Fruit fly (Drosophila melanogaster) whole organism, embryonic: ENCODE data around the gene hbt.
A peak's percentile ranks its signal among the peaks of the same experiment; 100 is the strongest.

Experiments
- Antp ChIP-seq: fragments of 200-800 bp; sonication (Bioruptor generic); optimal IDR thresholded peaks from 3 replicates; lab custom pipeline; 2016; ENCODE audit warnings: missing biosample characterization, missing genetic modification characterization
- Blimp-1 ChIP-seq: fragments of 200-800 bp; sonication (Bioruptor generic); optimal IDR thresholded peaks from 3 replicates; lab custom pipeline; 2018; ENCODE audit warnings: missing biosample characterization, missing genetic modification characterization, mild to moderate bottlenecking, moderate library complexity, missing genetic modification reagents
- CG10431 ChIP-seq: fragments of 200-800 bp; sonication (Bioruptor generic); optimal IDR thresholded peaks from 3 replicates; lab custom pipeline; 2018; ENCODE audit warnings: missing biosample characterization, mild to moderate bottlenecking, missing genetic modification characterization
- CG10979 ChIP-seq: fragments of 200-800 bp; sonication (Bioruptor generic); optimal IDR thresholded peaks from 2 replicates; lab custom pipeline; 2018; ENCODE audit warnings: missing biosample characterization, mild to moderate bottlenecking, missing genetic modification characterization, moderate library complexity
- CG11247 ChIP-seq: fragments of 200-800 bp; sonication (Bioruptor generic); IDR thresholded peaks from 2 replicates; pipeline ENCODE4 v1.3.6; 2022; ENCODE audit warnings: missing biosample characterization, missing genetic modification characterization
- CG12659 ChIP-seq: fragments of 200-800 bp; sonication (Bioruptor generic); optimal IDR thresholded peaks from 3 replicates; lab custom pipeline; 2017; ENCODE audit warnings: mild to moderate bottlenecking, missing biosample characterization, missing genetic modification reagents, missing genetic modification characterization
- CG12942 ChIP-seq: fragments of 200-800 bp; sonication (Bioruptor generic); optimal IDR thresholded peaks from 3 replicates; lab custom pipeline; 2016; ENCODE audit warnings: missing biosample characterization, missing genetic modification characterization
- CG13123 ChIP-seq: fragments of 200-800 bp; sonication (Bioruptor generic); optimal IDR thresholded peaks from 2 replicates; lab custom pipeline; 2016; ENCODE audit warnings: missing biosample characterization, missing genetic modification characterization
- CG13424 ChIP-seq: fragments of 200-800 bp; sonication (Bioruptor generic); optimal IDR thresholded peaks from 2 replicates; lab custom pipeline; 2019; ENCODE audit warnings: missing biosample characterization, mild to moderate bottlenecking, missing genetic modification characterization, moderate library complexity
- CG13775 ChIP-seq: fragments of 200-800 bp; sonication (Bioruptor generic); optimal IDR thresholded peaks from 3 replicates; lab custom pipeline; 2017; ENCODE audit warnings: missing biosample characterization, mild to moderate bottlenecking, missing genetic modification characterization
- CG1529 ChIP-seq: fragments of 200-800 bp; sonication (Bioruptor generic); optimal IDR thresholded peaks from 3 replicates; lab custom pipeline; 2018; ENCODE audit warnings: missing biosample characterization, missing genetic modification characterization
- CG15514 ChIP-seq: fragments of 200-800 bp; sonication (Bioruptor generic); optimal IDR thresholded peaks from 3 replicates; lab custom pipeline; 2017; ENCODE audit warnings: missing biosample characterization, missing genetic modification characterization, mild to moderate bottlenecking, moderate library complexity, missing genetic modification reagents
- CG17385 ChIP-seq: fragments of 200-800 bp; sonication (Bioruptor generic); optimal IDR thresholded peaks from 3 replicates; lab custom pipeline; 2018; ENCODE audit warnings: missing biosample characterization, mild to moderate bottlenecking, missing genetic modification characterization
- CG17829 ChIP-seq: fragments of 200-800 bp; optimal IDR thresholded peaks from 2 replicates; lab custom pipeline; 2019; ENCODE audit warnings: missing biosample characterization, mild to moderate bottlenecking, missing genetic modification characterization, moderate library complexity
- CG1832 ChIP-seq: fragments of 200-800 bp; sonication (Bioruptor generic); optimal IDR thresholded peaks from 2 replicates; lab custom pipeline; 2017; ENCODE audit warnings: missing biosample characterization, mild to moderate bottlenecking, missing genetic modification characterization, inconsistent platforms
- CG18619 ChIP-seq: fragments of 200-800 bp; sonication (Bioruptor generic); optimal IDR thresholded peaks from 3 replicates; lab custom pipeline; 2017; ENCODE audit warnings: missing biosample characterization, mild to moderate bottlenecking, missing genetic modification characterization
- CG2199 ChIP-seq: fragments of 200-800 bp; sonication (Bioruptor generic); IDR thresholded peaks from 3 replicates; pipeline ENCODE4 v1.3.6; 2022; ENCODE audit warnings: missing biosample characterization, missing genetic modification characterization
- CG32767 ChIP-seq: fragments of 200-800 bp; sonication (Bioruptor generic); IDR thresholded peaks from 2 replicates; pipeline ENCODE4 v1.3.6; 2022; ENCODE audit warnings: missing biosample characterization, missing genetic modification characterization
- CG4328 ChIP-seq: fragments of 200-800 bp; sonication (Bioruptor generic); optimal IDR thresholded peaks from 3 replicates; lab custom pipeline; 2017; ENCODE audit warnings: missing biosample characterization, missing genetic modification reagents, missing genetic modification characterization
- CG4617 ChIP-seq: fragments of 200-800 bp; sonication (Bioruptor generic); optimal IDR thresholded peaks from 3 replicates; lab custom pipeline; 2016; ENCODE audit warnings: missing biosample characterization, missing genetic modification characterization, borderline replicate concordance
- CG6272 ChIP-seq: fragments of 200-800 bp; sonication (Bioruptor generic); IDR thresholded peaks from 2 replicates; pipeline ENCODE4 v1.3.6; 2022; ENCODE audit warnings: missing biosample characterization, missing genetic modification characterization
- CG8281 ChIP-seq: fragments of 200-800 bp; sonication (Bioruptor generic); optimal IDR thresholded peaks from 2 replicates; lab custom pipeline; 2018; ENCODE audit warnings: missing biosample characterization, mild to moderate bottlenecking, missing genetic modification characterization, moderate library complexity
- CG9437 ChIP-seq: fragments of 200-800 bp; sonication (Bioruptor generic); optimal IDR thresholded peaks from 2 replicates; lab custom pipeline; 2018; ENCODE audit warnings: missing biosample characterization, mild to moderate bottlenecking, missing genetic modification characterization
- Dbx ChIP-seq: fragments of 200-800 bp; sonication (Bioruptor generic); IDR thresholded peaks from 3 replicates; pipeline ENCODE4 v1.3.6; 2022; ENCODE audit warnings: missing biosample characterization, missing genetic modification characterization
- Dfd ChIP-seq, 2 experiments: fragments of >200 bp; optimal IDR thresholded peaks; 2 replicates each; lab custom pipeline; 2017; ENCODE audit warnings: missing biosample characterization in 2 of 2, missing genetic modification characterization in 2 of 2
- Ets65A ChIP-seq: fragments of 200-800 bp; sonication (Bioruptor generic); peaks from one replicate; lab custom pipeline; 2016; ENCODE audit warnings: missing biosample characterization, missing genetic modification characterization
- Ets97D ChIP-seq: fragments of 200-800 bp; sonication (Bioruptor generic); optimal IDR thresholded peaks from 3 replicates; lab custom pipeline; 2016; ENCODE audit warnings: missing biosample characterization, missing genetic modification characterization
- Gug ChIP-seq: fragments of 200-800 bp; sonication (Bioruptor generic); IDR thresholded peaks from 4 replicates; pipeline ENCODE4 v1.3.6; 2022; ENCODE audit warnings: missing biosample characterization, missing genetic modification characterization
- HLH3B ChIP-seq: fragments of 200-800 bp; sonication (Bioruptor generic); IDR thresholded peaks from 2 replicates; pipeline ENCODE4 v1.3.6; 2022; ENCODE audit warnings: missing biosample characterization, missing genetic modification characterization
- Meics ChIP-seq: fragments of 200-800 bp; sonication (Bioruptor generic); optimal IDR thresholded peaks from 2 replicates; lab custom pipeline; 2017; ENCODE audit warnings: missing biosample characterization, mild to moderate bottlenecking, missing genetic modification characterization
- Oli ChIP-seq: fragments of 200-800 bp; sonication (Bioruptor generic); optimal IDR thresholded peaks from 2 replicates; lab custom pipeline; 2018; ENCODE audit warnings: missing biosample characterization, mild to moderate bottlenecking, missing genetic modification characterization, moderate library complexity
- Spps ChIP-seq: fragments of 200-800 bp; sonication (Bioruptor generic); optimal IDR thresholded peaks from 2 replicates; lab custom pipeline; 2018; ENCODE audit warnings: missing biosample characterization, mild to moderate bottlenecking, missing genetic modification characterization
- Ssrp ChIP-seq: fragments of 200-800 bp; sonication (Bioruptor generic); optimal IDR thresholded peaks from 2 replicates; lab custom pipeline; 2018; ENCODE audit warnings: missing biosample characterization, mild to moderate bottlenecking, missing genetic modification characterization, moderate library complexity
- ara ChIP-seq: fragments of 200-800 bp; sonication (Bioruptor generic); IDR thresholded peaks from 2 replicates; pipeline ENCODE4 v1.3.6; 2022; ENCODE audit warnings: missing biosample characterization, missing genetic modification characterization
- crp ChIP-seq, 2 experiments: fragments of 200-800 bp; sonication (Bioruptor generic); optimal IDR thresholded peaks; 2 replicates in 1 of 2; 3 replicates in 1 of 2; lab custom pipeline; 2017; ENCODE audit warnings: missing biosample characterization in 2 of 2, missing genetic modification characterization in 2 of 2, mild to moderate bottlenecking in 1 of 2, moderate library complexity in 1 of 2
- fd96Cb ChIP-seq: fragments of 200-800 bp; sonication (Bioruptor generic); optimal IDR thresholded peaks from 2 replicates; lab custom pipeline; 2018; ENCODE audit warnings: missing biosample characterization, mild to moderate bottlenecking, missing genetic modification characterization, moderate library complexity
- insv ChIP-seq, 2 experiments: fragments of 200-800 bp; sonication (Bioruptor generic); optimal IDR thresholded peaks; 3 replicates each; lab custom pipeline; 2016 to 2018; ENCODE audit warnings: missing biosample characterization in 2 of 2, missing genetic modification characterization in 2 of 2
- jumu ChIP-seq: fragments of 200-800 bp; sonication (Bioruptor generic); optimal IDR thresholded peaks from 3 replicates; lab custom pipeline; 2016; ENCODE audit warnings: missing biosample characterization, missing genetic modification characterization
- klu ChIP-seq: fragments of 200-800 bp; sonication (Bioruptor generic); IDR thresholded peaks from 2 replicates; pipeline ENCODE4 v1.3.6; 2022; ENCODE audit warnings: missing biosample characterization, missing genetic modification characterization
- lmd ChIP-seq: fragments of 200-800 bp; sonication (Bioruptor generic); IDR thresholded peaks from 2 replicates; pipeline ENCODE4 v1.3.6; 2022; ENCODE audit warnings: missing biosample characterization, missing genetic modification characterization
- mam ChIP-seq: fragments of 200-800 bp; sonication (Bioruptor generic); optimal IDR thresholded peaks from 3 replicates; lab custom pipeline; 2016; ENCODE audit warnings: missing biosample characterization, missing genetic modification characterization
- nmo ChIP-seq: fragments of 200-800 bp; sonication (Bioruptor generic); optimal IDR thresholded peaks from 2 replicates; lab custom pipeline; 2018; ENCODE audit warnings: missing biosample characterization, mild to moderate bottlenecking, missing genetic modification characterization, moderate library complexity
- ranshi ChIP-seq: fragments of 200-800 bp; sonication (Bioruptor generic); IDR thresholded peaks from 2 replicates; pipeline ENCODE4 v1.3.6; 2022; ENCODE audit warnings: missing biosample characterization, missing genetic modification characterization
- scrt ChIP-seq: fragments of 200-800 bp; sonication (Bioruptor generic); optimal IDR thresholded peaks from 2 replicates; lab custom pipeline; 2018; ENCODE audit warnings: missing biosample characterization, mild to moderate bottlenecking, missing genetic modification characterization, moderate library complexity
- seq ChIP-seq: fragments of 200-800 bp; sonication (Bioruptor generic); IDR thresholded peaks from 2 replicates; pipeline ENCODE4 v1.3.6; 2022; ENCODE audit warnings: missing biosample characterization, missing genetic modification characterization
- shn ChIP-seq: fragments of 200-800 bp; sonication (Bioruptor generic); optimal IDR thresholded peaks from 3 replicates; lab custom pipeline; 2016; ENCODE audit warnings: missing biosample characterization, missing genetic modification characterization
- slp2 ChIP-seq: fragments of 200-800 bp; sonication (Bioruptor generic); optimal IDR thresholded peaks from 2 replicates; lab custom pipeline; 2016; ENCODE audit warnings: missing biosample characterization, missing genetic modification characterization
- stwl ChIP-seq: fragments of 200-800 bp; sonication (Bioruptor generic); optimal IDR thresholded peaks from 3 replicates; lab custom pipeline; 2018; ENCODE audit warnings: missing biosample characterization, mild to moderate bottlenecking, missing genetic modification characterization, moderate library complexity
- ttk ChIP-seq: fragments of 200-800 bp; sonication (Bioruptor generic); IDR thresholded peaks from 2 replicates; pipeline ENCODE4 v2.1.2; 2022; ENCODE audit warnings: missing biosample characterization, missing genetic modification characterization
- usp ChIP-seq: fragments of >200 bp; optimal IDR thresholded peaks from 2 replicates; lab custom pipeline; 2017; ENCODE audit warnings: missing biosample characterization, missing genetic modification characterization

hbt gene

DNA sequence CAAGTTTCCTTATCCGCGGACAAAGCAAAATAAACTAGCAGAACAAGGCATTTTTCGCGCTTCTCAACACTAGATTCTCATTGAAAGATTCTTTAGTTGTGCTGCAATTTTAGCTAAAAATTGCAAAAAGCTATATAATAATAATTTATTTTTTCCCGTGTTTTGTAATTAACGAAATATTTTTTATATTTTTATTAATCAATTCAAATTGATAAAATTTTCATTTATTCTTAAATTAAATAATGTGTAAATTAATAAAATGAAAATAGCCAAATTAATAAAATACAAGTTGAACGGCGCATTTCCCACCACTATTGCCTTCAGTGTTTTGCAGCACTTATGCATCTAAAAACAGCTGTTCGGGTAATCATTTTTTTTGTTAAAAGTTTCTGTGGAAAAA, 44.5 kb downstream of the hbt start, which contains the start of the genes Drep4 and Uvrag (continued):
- TF ChIP-seq shn (GFP tag; lab: Kevin White, UChicago) (no peak), fd96Cb (tag; lab: Kevin White, UChicago) (peak; percentile 48), lmd (GFP tag; lab: Robert Waterston, UW) (peak; percentile 40; the same call in 1 of the 2 replicates), CG1832 (GFP tag; lab: Kevin White, UChicago) (no peak), insv (GFP tag; optimal IDR thresholded peaks at IDR 0.05; lab: Kevin White, UChicago) (peak in 1 of 2 experiments; percentile 73), CG17829 (peak; percentile 81), Meics (GFP tag; lab: Kevin White, UChicago) (peak; percentile 69), Blimp-1 (GFP tag; lab: Kevin White, UChicago) (peak; percentile 56), Antp (no peak), Gug (GFP tag; lab: Robert Waterston, UW) (no peak), CG18619 (GFP tag; lab: Kevin White, UChicago) (peak; percentile 64), CG4617 (GFP tag; lab: Kevin White, UChicago) (peak; percentile 49), CG10979 (tag; lab: Kevin White, UChicago) (peak; percentile 68), ranshi (GFP tag; lab: Robert Waterston, UW) (0 out of 2 replicates have a peak, but pooled peaks have one; percentile 57), CG17385 (peak; percentile 51), CG12942 (GFP tag; lab: Kevin White, UChicago) (peak; percentile 48), Dbx (GFP tag; lab: Robert Waterston, UW) (peak; percentile 75), CG11247 (GFP tag; lab: Robert Waterston, UW) (0 out of 2 replicates have a peak, but pooled peaks have one; percentile 15), CG4328 (peak; percentile 55), stwl (tag; lab: Kevin White, UChicago) (peak; percentile 75), Dfd (GFP tag; optimal IDR thresholded peaks at IDR 0.05; lab: Kevin White, UChicago) (no peak), CG12659 (peak; percentile 67), scrt (peak; percentile 36), Ets97D (peak; percentile 7), CG8281 (tag; lab: Kevin White, UChicago) (no peak), ttk (peak; percentile 62), seq (GFP tag; lab: Robert Waterston, UW) (no peak), CG6272 (GFP tag; lab: Robert Waterston, UW) (peak; percentile 59), jumu (peak; percentile 4), CG10431 (GFP tag; lab: Kevin White, UChicago) (peak; percentile 26), Ssrp (tag; lab: Kevin White, UChicago) (peak; percentile 74), CG1529 (GFP tag; lab: Kevin White, UChicago) (no peak), Ets65A (peak; percentile 65), Oli (tag; lab: Kevin White, UChicago) (peak; percentile 62), slp2 (GFP tag; lab: Kevin White, UChicago) (no peak), CG13424 (peak; percentile 80), nmo (GFP tag; lab: Kevin White, UChicago) (peak; percentile 80), HLH3B (GFP tag; lab: Robert Waterston, UW) (0 out of 2 replicates have a peak, but pooled peaks have one; percentile 16), usp (GFP tag; lab: Kevin White, UChicago) (no peak), CG9437 (GFP tag; lab: Kevin White, UChicago) (peak; percentile 62), CG2199 (GFP tag; lab: Robert Waterston, UW) (no peak), ara (GFP tag; lab: Robert Waterston, UW) (0 out of 2 replicates have a peak, but pooled peaks have one; percentile 18), CG13123 (peak; percentile 58), CG32767 (peak; percentile 30; the same call in 1 of the 2 replicates), klu (peak; percentile 56; the same call in 1 of the 2 replicates), crp (GFP tag; optimal IDR thresholded peaks at IDR 0.05; lab: Kevin White, UChicago) (peak; percentile 68 to 91), Spps (tag; lab: Kevin White, UChicago) (peak; percentile 27), CG13775 (GFP tag; lab: Kevin White, UChicago) (peak; percentile 77), mam (GFP tag; lab: Kevin White, UChicago) (peak; percentile 16), CG15514 (peak; percentile 46)
